Worm (Caenorhabditis elegans) whole organism, young adult: Measurements from ENCODE around the gene gpla-1.

Source experiments
- attf-3 ChIP-seq: fragments of 200-800 bp; sonication (Bioruptor generic); conservative IDR thresholded peaks from 2 replicates; pipeline ENCODE4 v1.3.6; 2022; ENCODE audit warnings: missing genetic modification reagents, missing genetic modification characterization, missing compliant biosample characterization
- ccch-3 ChIP-seq: fragments of 200-800 bp; sonication (Bioruptor generic); optimal IDR thresholded peaks from 2 replicates; lab custom pipeline; 2018; ENCODE audit warnings: mild to moderate bottlenecking, missing genetic modification characterization, missing compliant biosample characterization
- die-1 ChIP-seq: sonication (generic microtip); optimal IDR thresholded peaks from 2 replicates; lab custom pipeline; 2016; ENCODE audit warnings: missing genotype, mild to moderate bottlenecking, missing genetic modification characterization, missing compliant biosample characterization
- dpl-1 ChIP-seq: fragments of 150-350 bp; optimal IDR thresholded peaks from 2 replicates; lab custom pipeline; 2014; ENCODE audit warnings: missing biosample characterization, missing genetic modification reagents, missing genetic modification characterization
- sdz-38 ChIP-seq: sonication (generic microtip); optimal IDR thresholded peaks from 2 replicates; lab custom pipeline; 2016; ENCODE audit warnings: missing genotype, missing genetic modification characterization, missing compliant biosample characterization

ce11 chrV:11986078-11986869 lies 48.7 kb upstream of the gpla-1 start:
- no peak for TF ChIP-seq attf-3 (GFP tag; lab: Robert Waterston, UW)
- TF ChIP-seq sdz-38 (tag; lab: Kevin White, UChicago), result no peak
- TF ChIP-seq ccch-3 (GFP tag; lab: Kevin White, UChicago), result no peak
- no peak for TF ChIP-seq dpl-1 (GFP tag; lab: Kevin White, UChicago)
- no peak for TF ChIP-seq die-1
